Worm (Caenorhabditis elegans): Measurements from ENCODE around the gene F22B5.4.

- TF ChIP-seq nhr-11 (tag; optimal IDR thresholded peaks at IDR 0.05) (no peak), lin-13 (GFP tag; optimal IDR thresholded peaks at IDR 0.05) (no peak), R02D3.7 (tag; optimal IDR thresholded peaks at IDR 0.05) (no peak), mdl-1 (tag; optimal IDR thresholded peaks at IDR 0.05) (no peak), fos-1 (tag; optimal IDR thresholded peaks at IDR 0.05) (no peak), ztf-1 (GFP tag; conservative IDR thresholded peaks at IDR 0.05) (no peak), ama-1 (optimal IDR thresholded peaks at IDR 0.05) (no peak), snpc-4 (tag; optimal IDR thresholded peaks at IDR 0.05) (no peak), egl-27 (tag; optimal IDR thresholded peaks at IDR 0.05) (no peak), unc-39 (tag; optimal IDR thresholded peaks at IDR 0.05) (no peak), elt-3 (tag; optimal IDR thresholded peaks at IDR 0.05) (no peak), nhr-12 (tag; optimal IDR thresholded peaks at IDR 0.05) (no peak)
These were observed 34.5 kb upstream of the F22B5.4 start for ce11 chrII:8415035-8415434.

Measured in whole organism, L2 larva.